Fruit fly (Drosophila melanogaster) whole organism, embryonic: ENCODE measurements around the gene ppk.

Experiments used
- Atf6 ChIP-seq: fragments of 200-800 bp; sonication (Bioruptor generic); IDR thresholded peaks from 2 replicates; pipeline ENCODE4 v1.3.6; 2022; ENCODE audit warnings: missing biosample characterization, missing genetic modification characterization
- B-H1 ChIP-seq: fragments of 200-800 bp; sonication (Bioruptor generic); IDR thresholded peaks from 3 replicates; pipeline ENCODE4 v1.3.6; 2022; ENCODE audit warnings: missing biosample characterization, missing genetic modification characterization
- Bteb2 ChIP-seq: fragments of 200-800 bp; sonication (Bioruptor generic); optimal IDR thresholded peaks from 2 replicates; lab custom pipeline; 2016; ENCODE audit warnings: missing biosample characterization, missing genetic modification characterization
- CG10267 ChIP-seq: fragments of 200-800 bp; sonication (Bioruptor generic); optimal IDR thresholded peaks from 2 replicates; lab custom pipeline; 2018; ENCODE audit warnings: missing biosample characterization, mild to moderate bottlenecking, missing genetic modification characterization, moderate library complexity
- CG10979 ChIP-seq: fragments of 200-800 bp; sonication (Bioruptor generic); optimal IDR thresholded peaks from 2 replicates; lab custom pipeline; 2018; ENCODE audit warnings: missing biosample characterization, mild to moderate bottlenecking, missing genetic modification characterization, moderate library complexity
- CG12071 ChIP-seq: fragments of 200-800 bp; sonication (Bioruptor generic); optimal IDR thresholded peaks from 3 replicates; lab custom pipeline; 2018; ENCODE audit warnings: missing biosample characterization, mild to moderate bottlenecking, missing genetic modification characterization
- CG15073 ChIP-seq: fragments of 200-800 bp; sonication (Bioruptor generic); optimal IDR thresholded peaks from 2 replicates; lab custom pipeline; 2016; ENCODE audit warnings: missing biosample characterization, missing genetic modification characterization
- CG15269 ChIP-seq: fragments of 200-800 bp; sonication (Bioruptor generic); optimal IDR thresholded peaks from 2 replicates; lab custom pipeline; 2018; ENCODE audit warnings: missing biosample characterization, mild to moderate bottlenecking, missing genetic modification characterization, moderate library complexity
- CG15601 ChIP-seq: fragments of 200-800 bp; sonication (Bioruptor generic); optimal IDR thresholded peaks from 3 replicates; lab custom pipeline; 2019; ENCODE audit warnings: missing biosample characterization, mild to moderate bottlenecking, missing genetic modification characterization, moderate library complexity
- CG16815 ChIP-seq: fragments of 200-800 bp; sonication (Bioruptor generic); optimal IDR thresholded peaks from 3 replicates; lab custom pipeline; 2017; ENCODE audit warnings: missing biosample characterization, mild to moderate bottlenecking, missing genetic modification characterization
- CG30431 ChIP-seq: fragments of 200-800 bp; sonication (Bioruptor generic); optimal IDR thresholded peaks from 2 replicates; lab custom pipeline; 2017; ENCODE audit warnings: missing biosample characterization, missing genetic modification characterization
- CG32532 ChIP-seq: fragments of 200-800 bp; sonication (Bioruptor generic); IDR thresholded peaks from 2 replicates; pipeline ENCODE4 v1.3.6; 2022; ENCODE audit warnings: missing biosample characterization, missing genetic modification characterization
- CG4404 ChIP-seq: fragments of 200-800 bp; sonication (Bioruptor generic); IDR thresholded peaks from 2 replicates; pipeline ENCODE4 v1.3.6; 2022; ENCODE audit warnings: missing biosample characterization, missing genetic modification characterization
- CG4707 ChIP-seq: fragments of 200-800 bp; sonication (Bioruptor generic); optimal IDR thresholded peaks from 2 replicates; lab custom pipeline; 2018; ENCODE audit warnings: missing biosample characterization, mild to moderate bottlenecking, missing genetic modification characterization, moderate library complexity
- CG4730 ChIP-seq: fragments of 200-800 bp; sonication (Bioruptor generic); IDR thresholded peaks from 2 replicates; pipeline ENCODE4 v1.3.6; 2022; ENCODE audit warnings: missing biosample characterization, missing genetic modification characterization
- CG6272 ChIP-seq: fragments of 200-800 bp; sonication (Bioruptor generic); IDR thresholded peaks from 2 replicates; pipeline ENCODE4 v1.3.6; 2022; ENCODE audit warnings: missing biosample characterization, missing genetic modification characterization
- CG8290 ChIP-seq, 3 experiments: fragments of 200-800 bp; sonication (Bioruptor generic); optimal IDR thresholded peaks; 2 replicates each; lab custom pipeline; 2016 to 2019; ENCODE audit warnings: missing biosample characterization in 3 of 3, missing genetic modification characterization in 3 of 3, mild to moderate bottlenecking in 2 of 3, moderate library complexity in 1 of 3
- CTCF ChIP-seq: fragments of 200-800 bp; sonication (Bioruptor generic); optimal IDR thresholded peaks from 2 replicates; lab custom pipeline; 2017; ENCODE audit warnings: missing biosample characterization, mild to moderate bottlenecking, missing genetic modification characterization, moderate library complexity
- Dfd ChIP-seq, 2 experiments: fragments of >200 bp; optimal IDR thresholded peaks; 2 replicates each; lab custom pipeline; 2017; ENCODE audit warnings: missing biosample characterization in 2 of 2, missing genetic modification characterization in 2 of 2
- Dp ChIP-seq: fragments of 200-800 bp; sonication (Bioruptor generic); optimal IDR thresholded peaks from 2 replicates; lab custom pipeline; 2018; ENCODE audit warnings: missing biosample characterization, mild to moderate bottlenecking, missing genetic modification characterization, moderate library complexity
- ERR ChIP-seq: fragments of 200-800 bp; sonication (Bioruptor generic); optimal IDR thresholded peaks from 2 replicates; lab custom pipeline; 2016; ENCODE audit warnings: missing biosample characterization, missing genetic modification characterization
- Meics ChIP-seq: fragments of 200-800 bp; sonication (Bioruptor generic); optimal IDR thresholded peaks from 2 replicates; lab custom pipeline; 2017; ENCODE audit warnings: missing biosample characterization, mild to moderate bottlenecking, missing genetic modification characterization
- NC2α ChIP-seq: fragments of 200-800 bp; sonication (Bioruptor generic); optimal IDR thresholded peaks from 2 replicates; lab custom pipeline; 2016; ENCODE audit warnings: missing biosample characterization, missing genetic modification characterization
- NK7.1 ChIP-seq: fragments of 200-800 bp; sonication (Bioruptor generic); optimal IDR thresholded peaks from 3 replicates; lab custom pipeline; 2016; ENCODE audit warnings: missing biosample characterization, missing genetic modification characterization
- Neu2 ChIP-seq: fragments of 200-800 bp; sonication (Bioruptor generic); optimal IDR thresholded peaks from 3 replicates; lab custom pipeline; 2016; ENCODE audit warnings: missing biosample characterization, missing genetic modification characterization, borderline replicate concordance
- PHDP ChIP-seq: fragments of 200-800 bp; sonication (Bioruptor generic); optimal IDR thresholded peaks from 3 replicates; lab custom pipeline; 2018; ENCODE audit warnings: missing biosample characterization, mild to moderate bottlenecking, missing genetic modification characterization, moderate library complexity
- Pdp1 ChIP-seq, 2 experiments: fragments of 200-800 bp; sonication (Bioruptor generic); optimal IDR thresholded peaks; 3 replicates each; lab custom pipeline; 2016; ENCODE audit warnings: missing biosample characterization in 2 of 2, missing genetic modification characterization in 2 of 2, mild to moderate bottlenecking in 1 of 2, moderate library complexity in 1 of 2
- Poxn ChIP-seq: fragments of 200-800 bp; sonication (Bioruptor generic); IDR thresholded peaks from 2 replicates; pipeline ENCODE4 v1.3.6; 2022; ENCODE audit warnings: missing biosample characterization, missing genetic modification characterization
- Trl ChIP-seq, 3 experiments: fragments of >200 bp in 2 of 3; fragments of 200-800 bp in 1 of 3; sonication (Bioruptor generic) in 1 of 3; optimal IDR thresholded peaks; 2 replicates in 1 of 3; 3 replicates in 2 of 3; lab custom pipeline; 2016 to 2017; ENCODE audit warnings: missing biosample characterization in 1 of 3, missing genetic modification characterization in 1 of 3
- al ChIP-seq: fragments of 200-800 bp; sonication (Bioruptor generic); IDR thresholded peaks from 2 replicates; pipeline ENCODE4 v1.3.6; 2022; ENCODE audit warnings: missing biosample characterization, missing genetic modification characterization
- ap ChIP-seq: fragments of 200-800 bp; sonication (Bioruptor generic); IDR thresholded peaks from 2 replicates; pipeline ENCODE4 v1.3.6; 2022; ENCODE audit warnings: missing biosample characterization, missing genetic modification characterization
- az2 ChIP-seq: fragments of 200-800 bp; sonication (Bioruptor generic); optimal IDR thresholded peaks from 3 replicates; lab custom pipeline; 2016; ENCODE audit warnings: missing biosample characterization, missing genetic modification characterization
- crp ChIP-seq, 2 experiments: fragments of 200-800 bp; sonication (Bioruptor generic); optimal IDR thresholded peaks; 2 replicates in 1 of 2; 3 replicates in 1 of 2; lab custom pipeline; 2017; ENCODE audit warnings: missing biosample characterization in 2 of 2, missing genetic modification characterization in 2 of 2, mild to moderate bottlenecking in 1 of 2, moderate library complexity in 1 of 2
- da ChIP-seq: fragments of 200-800 bp; sonication (Bioruptor generic); optimal IDR thresholded peaks from 2 replicates; lab custom pipeline; 2016; ENCODE audit warnings: missing biosample characterization, missing genetic modification characterization
- dan ChIP-seq: fragments of 200-800 bp; sonication (Bioruptor generic); IDR thresholded peaks from 2 replicates; pipeline ENCODE4 v1.3.6; 2022; ENCODE audit warnings: missing biosample characterization, missing genetic modification characterization
- dati ChIP-seq: fragments of 200-800 bp; sonication (Bioruptor generic); IDR thresholded peaks from 2 replicates; pipeline ENCODE4 v1.3.6; 2022; ENCODE audit warnings: missing biosample characterization, missing genetic modification characterization
- dm ChIP-seq: fragments of 200-800 bp; sonication (Bioruptor generic); optimal IDR thresholded peaks from 3 replicates; lab custom pipeline; 2016; ENCODE audit warnings: missing biosample characterization, missing genetic modification characterization
- emc ChIP-seq: fragments of 200-800 bp; sonication (Bioruptor generic); optimal IDR thresholded peaks from 2 replicates; lab custom pipeline; 2016; ENCODE audit warnings: missing biosample characterization, missing genetic modification characterization
- esg ChIP-seq: fragments of 200-800 bp; sonication (Bioruptor generic); conservative IDR thresholded peaks from 2 replicates; pipeline ENCODE4 v1.3.6; 2022; ENCODE audit warnings: missing biosample characterization, missing genetic modification characterization
- gro ChIP-seq: fragments of 200-800 bp; sonication (Bioruptor generic); optimal IDR thresholded peaks from 2 replicates; lab custom pipeline; 2016; ENCODE audit warnings: missing biosample characterization, missing genetic modification characterization
- ind ChIP-seq: fragments of 200-800 bp; sonication (Bioruptor generic); optimal IDR thresholded peaks from 3 replicates; lab custom pipeline; 2016; ENCODE audit warnings: missing biosample characterization, missing genetic modification characterization
- maf-S ChIP-seq: fragments of 200-800 bp; sonication (Bioruptor generic); optimal IDR thresholded peaks from 2 replicates; lab custom pipeline; 2016; ENCODE audit warnings: missing biosample characterization, missing genetic modification characterization
- peb ChIP-seq: fragments of 200-800 bp; sonication (Bioruptor generic); IDR thresholded peaks from 2 replicates; pipeline ENCODE4 v1.3.6; 2022; ENCODE audit warnings: missing biosample characterization, missing genetic modification characterization
- psq ChIP-seq: fragments of 200-800 bp; sonication (Bioruptor generic); optimal IDR thresholded peaks from 2 replicates; lab custom pipeline; 2017; ENCODE audit warnings: missing biosample characterization, missing genetic modification characterization
- pum ChIP-seq: fragments of 200-800 bp; sonication (Bioruptor generic); optimal IDR thresholded peaks from 2 replicates; lab custom pipeline; 2016; ENCODE audit warnings: missing biosample characterization, missing genetic modification characterization
- scrt ChIP-seq: fragments of 200-800 bp; sonication (Bioruptor generic); optimal IDR thresholded peaks from 2 replicates; lab custom pipeline; 2018; ENCODE audit warnings: missing biosample characterization, mild to moderate bottlenecking, missing genetic modification characterization, moderate library complexity
- seq ChIP-seq: fragments of 200-800 bp; sonication (Bioruptor generic); IDR thresholded peaks from 2 replicates; pipeline ENCODE4 v1.3.6; 2022; ENCODE audit warnings: missing biosample characterization, missing genetic modification characterization
- slbo ChIP-seq: fragments of 200-800 bp; sonication (Bioruptor generic); IDR thresholded peaks from 2 replicates; pipeline ENCODE4 v1.3.6; 2022; ENCODE audit warnings: missing biosample characterization, missing genetic modification characterization
- slp2 ChIP-seq: fragments of 200-800 bp; sonication (Bioruptor generic); optimal IDR thresholded peaks from 2 replicates; lab custom pipeline; 2016; ENCODE audit warnings: missing biosample characterization, missing genetic modification characterization
- sr ChIP-seq: fragments of 200-800 bp; sonication (Bioruptor generic); IDR thresholded peaks from 3 replicates; pipeline ENCODE4 v1.3.6; 2022; ENCODE audit warnings: missing biosample characterization, missing genetic modification characterization
- tup ChIP-seq: fragments of 200-800 bp; sonication (Bioruptor generic); optimal IDR thresholded peaks from 2 replicates; lab custom pipeline; 2016; ENCODE audit warnings: missing biosample characterization, mild to moderate bottlenecking, missing genetic modification characterization, moderate library complexity
- twi ChIP-seq: fragments of 200-800 bp; optimal IDR thresholded peaks from 2 replicates; lab custom pipeline; 2019; ENCODE audit warnings: missing biosample characterization, mild to moderate bottlenecking, missing genetic modification characterization, moderate library complexity
- unpg ChIP-seq: fragments of 200-800 bp; sonication (Bioruptor generic); optimal IDR thresholded peaks from 3 replicates; lab custom pipeline; 2018; ENCODE audit warnings: missing biosample characterization, mild to moderate bottlenecking, missing genetic modification characterization, moderate library complexity

The ppk gene

dm6 chr2L:14399326-14399725 is 18.4 kb upstream of the ppk start (continued):
- TF ChIP-seq esg (GFP tag; lab: Robert Waterston, UW) (no peak), gro (GFP tag; lab: Kevin White, UChicago) (peak; percentile 5), CG15269 (tag; lab: Kevin White, UChicago) (peak; percentile 25), slbo (GFP tag; lab: Robert Waterston, UW) (no peak), pum (GFP tag; lab: Kevin White, UChicago) (no peak), peb (GFP tag; lab: Robert Waterston, UW) (no peak), PHDP (tag; lab: Kevin White, UChicago) (peak; percentile 2), tup (GFP tag; lab: Kevin White, UChicago) (no peak), dati (no peak), CG12071 (GFP tag; lab: Kevin White, UChicago) (peak; percentile 12), az2 (no peak), emc (no peak), slp2 (GFP tag; lab: Kevin White, UChicago) (no peak), maf-S (GFP tag; lab: Kevin White, UChicago) (no peak), al (GFP tag; lab: Robert Waterston, UW) (no peak), scrt (GFP tag; lab: Kevin White, UChicago) (no peak), Poxn (no peak), CG8290 (GFP tag; optimal IDR thresholded peaks at IDR 0.05; lab: Kevin White, UChicago) (no peak), CG8290 (tag; optimal IDR thresholded peaks at IDR 0.05; lab: Kevin White, UChicago) (no peak), CG10979 (tag; lab: Kevin White, UChicago) (no peak), CG15073 (no peak), B-H1 (no peak), CG15601 (no peak), Atf6 (GFP tag; lab: Robert Waterston, UW) (peak; percentile 66), CG30431 (GFP tag; lab: Kevin White, UChicago) (no peak), NK7.1 (GFP tag; lab: Kevin White, UChicago) (no peak), ap (GFP tag; lab: Robert Waterston, UW) (no peak), ERR (GFP tag; lab: Kevin White, UChicago) (no peak), CG32532 (GFP tag; lab: Robert Waterston, UW) (no peak), unpg (GFP tag; lab: Kevin White, UChicago) (no peak), seq (GFP tag; lab: Robert Waterston, UW) (no peak), CG6272 (GFP tag; lab: Robert Waterston, UW) (no peak), Pdp1 (GFP tag; optimal IDR thresholded peaks at IDR 0.05; lab: Kevin White, UChicago) (peak in 1 of 2 experiments; percentile 13), ind (GFP tag; lab: Kevin White, UChicago) (no peak), NC2α (GFP tag; lab: Kevin White, UChicago) (no peak), Trl (optimal IDR thresholded peaks at IDR 0.05; lab: Kevin White, UChicago) (no peak), Trl (GFP tag; optimal IDR thresholded peaks at IDR 0.05; lab: Kevin White, UChicago) (no peak), CG4707 (no peak), twi (tag; lab: Kevin White, UChicago) (no peak), CG10267 (tag; lab: Kevin White, UChicago) (no peak), CG4404 (GFP tag; lab: Robert Waterston, UW) (no peak), Meics (GFP tag; lab: Kevin White, UChicago) (peak; percentile 30), dm (GFP tag; lab: Kevin White, UChicago) (no peak), da (GFP tag; lab: Kevin White, UChicago) (no peak), Neu2 (GFP tag; lab: Kevin White, UChicago) (no peak), Bteb2 (GFP tag; lab: Kevin White, UChicago) (no peak), psq (GFP tag; lab: Kevin White, UChicago) (no peak), Dp (GFP tag; lab: Kevin White, UChicago) (no peak), dan (GFP tag; lab: Robert Waterston, UW) (no peak), CTCF (GFP tag; lab: Kevin White, UChicago) (no peak), Dfd (GFP tag; optimal IDR thresholded peaks at IDR 0.05; lab: Kevin White, UChicago) (no peak), crp (GFP tag; optimal IDR thresholded peaks at IDR 0.05; lab: Kevin White, UChicago) (no peak), CG4730 (GFP tag; lab: Robert Waterston, UW) (no peak), CG16815 (GFP tag; lab: Kevin White, UChicago) (no peak), sr (GFP tag; lab: Robert Waterston, UW) (no peak)
